Fruit fly (Drosophila melanogaster) whole organism, embryonic: Measurements from ENCODE around the gene CG5892.

Experiments
- Antp ChIP-seq: fragments of 200-800 bp; sonication (Bioruptor generic); optimal IDR thresholded peaks from 3 replicates; lab custom pipeline; 2016; ENCODE audit warnings: missing biosample characterization, missing genetic modification characterization
- CG11247 ChIP-seq: fragments of 200-800 bp; sonication (Bioruptor generic); IDR thresholded peaks from 2 replicates; pipeline ENCODE4 v1.3.6; 2022; ENCODE audit warnings: missing biosample characterization, missing genetic modification characterization
- CG11456 ChIP-seq: fragments of 200-800 bp; sonication (Bioruptor generic); IDR thresholded peaks from 3 replicates; pipeline ENCODE4 v1.3.6; 2022; ENCODE audit warnings: missing biosample characterization, missing genetic modification characterization
- CG12299 ChIP-seq: fragments of 200-800 bp; sonication (Bioruptor generic); optimal IDR thresholded peaks from 2 replicates; lab custom pipeline; 2018; ENCODE audit warnings: missing biosample characterization, mild to moderate bottlenecking, missing genetic modification characterization
- CG12942 ChIP-seq: fragments of 200-800 bp; sonication (Bioruptor generic); optimal IDR thresholded peaks from 3 replicates; lab custom pipeline; 2016; ENCODE audit warnings: missing biosample characterization, missing genetic modification characterization
- CG13624 ChIP-seq: fragments of 200-800 bp; sonication (Bioruptor generic); optimal IDR thresholded peaks from 2 replicates; lab custom pipeline; 2016; ENCODE audit warnings: missing biosample characterization, missing genetic modification characterization
- CG13894 ChIP-seq: fragments of 200-800 bp; sonication (Bioruptor generic); optimal IDR thresholded peaks from 3 replicates; lab custom pipeline; 2018; ENCODE audit warnings: missing biosample characterization, mild to moderate bottlenecking, missing genetic modification characterization, moderate library complexity
- CG14014 ChIP-seq: fragments of 200-800 bp; sonication (Bioruptor generic); IDR thresholded peaks from 2 replicates; pipeline ENCODE4 v1.3.6; 2022; ENCODE audit warnings: missing biosample characterization, missing genetic modification characterization
- CG14050 ChIP-seq: fragments of 200-800 bp; sonication (Bioruptor generic); IDR thresholded peaks from 3 replicates; pipeline ENCODE4 v1.3.6; 2022; ENCODE audit warnings: missing biosample characterization, missing genetic modification characterization
- CG14965 ChIP-seq: fragments of 200-800 bp; sonication (Bioruptor generic); optimal IDR thresholded peaks from 2 replicates; lab custom pipeline; 2016; ENCODE audit warnings: missing biosample characterization, missing genetic modification characterization, borderline replicate concordance
- CG15073 ChIP-seq: fragments of 200-800 bp; sonication (Bioruptor generic); optimal IDR thresholded peaks from 2 replicates; lab custom pipeline; 2016; ENCODE audit warnings: missing biosample characterization, missing genetic modification characterization
- CG15514 ChIP-seq: fragments of 200-800 bp; sonication (Bioruptor generic); optimal IDR thresholded peaks from 3 replicates; lab custom pipeline; 2017; ENCODE audit warnings: missing biosample characterization, missing genetic modification characterization, mild to moderate bottlenecking, moderate library complexity, missing genetic modification reagents
- CG1603 ChIP-seq: fragments of 200-800 bp; sonication (Bioruptor generic); optimal IDR thresholded peaks from 2 replicates; lab custom pipeline; 2019; ENCODE audit warnings: missing biosample characterization, mild to moderate bottlenecking, missing genetic modification characterization, moderate library complexity
- CG2116 ChIP-seq: fragments of 200-800 bp; sonication (Bioruptor generic); optimal IDR thresholded peaks from 3 replicates; lab custom pipeline; 2018; ENCODE audit warnings: missing biosample characterization, mild to moderate bottlenecking, missing genetic modification characterization
- CG2712 ChIP-seq: fragments of 200-800 bp; optimal IDR thresholded peaks from 3 replicates; lab custom pipeline; 2019; ENCODE audit warnings: missing biosample characterization, mild to moderate bottlenecking, missing genetic modification characterization, moderate library complexity
- CG33213 ChIP-seq: fragments of 200-800 bp; sonication (Bioruptor generic); optimal IDR thresholded peaks from 3 replicates; lab custom pipeline; 2016; ENCODE audit warnings: missing biosample characterization, missing genetic modification characterization
- CG3847 ChIP-seq: fragments of 200-800 bp; sonication (Bioruptor generic); IDR thresholded peaks from 2 replicates; pipeline ENCODE4 v1.3.6; 2022; ENCODE audit warnings: missing biosample characterization, missing genetic modification characterization
- CG6683 ChIP-seq: fragments of 200-800 bp; sonication (Bioruptor generic); optimal IDR thresholded peaks from 2 replicates; lab custom pipeline; 2017; ENCODE audit warnings: missing biosample characterization, mild to moderate bottlenecking, missing genetic modification characterization, missing genetic modification reagents
- CG7357 ChIP-seq: fragments of 200-800 bp; sonication (Bioruptor generic); IDR thresholded peaks from 3 replicates; pipeline ENCODE4 v1.3.6; 2022; ENCODE audit warnings: missing biosample characterization, missing genetic modification characterization
- CG7987 ChIP-seq: fragments of 200-800 bp; sonication (Bioruptor generic); optimal IDR thresholded peaks from 2 replicates; lab custom pipeline; 2018; ENCODE audit warnings: missing biosample characterization, mild to moderate bottlenecking, missing genetic modification characterization, moderate library complexity
- CG8290 ChIP-seq, 3 experiments: fragments of 200-800 bp; sonication (Bioruptor generic); optimal IDR thresholded peaks; 2 replicates each; lab custom pipeline; 2016 to 2019; ENCODE audit warnings: missing biosample characterization in 3 of 3, missing genetic modification characterization in 3 of 3, mild to moderate bottlenecking in 2 of 3, moderate library complexity in 1 of 3
- CG8944 ChIP-seq: fragments of 200-800 bp; sonication (Bioruptor generic); optimal IDR thresholded peaks from 3 replicates; lab custom pipeline; 2016; ENCODE audit warnings: missing biosample characterization, missing genetic modification characterization
- D ChIP-seq, 2 experiments: fragments of 200-800 bp in 1 of 2; fragments of >200 bp in 1 of 2; sonication (Bioruptor generic) in 1 of 2; optimal IDR thresholded peaks; 2 replicates in 1 of 2; 3 replicates in 1 of 2; lab custom pipeline; 2017; ENCODE audit warnings: mild to moderate bottlenecking in 1 of 2, missing biosample characterization in 1 of 2, missing genetic modification characterization in 1 of 2, missing genetic modification reagents in 1 of 2
- D19B ChIP-seq: fragments of 200-800 bp; sonication (Bioruptor generic); optimal IDR thresholded peaks from 2 replicates; lab custom pipeline; 2017; ENCODE audit warnings: missing biosample characterization, mild to moderate bottlenecking, missing genetic modification characterization
- Fer1 ChIP-seq: fragments of 200-800 bp; sonication (Bioruptor generic); optimal IDR thresholded peaks from 2 replicates; lab custom pipeline; 2017; ENCODE audit warnings: missing biosample characterization, mild to moderate bottlenecking, missing genetic modification characterization
- Hr39 ChIP-seq: fragments of >200 bp; optimal IDR thresholded peaks from 2 replicates; lab custom pipeline; 2017
- Mad ChIP-seq: fragments of 200-800 bp; sonication (Bioruptor generic); optimal IDR thresholded peaks from 2 replicates; lab custom pipeline; 2016; ENCODE audit warnings: missing biosample characterization, missing genetic modification characterization
- Max ChIP-seq: fragments of 200-800 bp; sonication (Bioruptor generic); optimal IDR thresholded peaks from 2 replicates; lab custom pipeline; 2016; ENCODE audit warnings: missing biosample characterization, mild to moderate bottlenecking, missing genetic modification characterization
- Med ChIP-seq: fragments of 200-800 bp; sonication (Bioruptor generic); peaks from one replicate; lab custom pipeline; 2016; ENCODE audit warnings: missing biosample characterization, missing genetic modification characterization, mild to moderate bottlenecking, inconsistent platforms, moderate library complexity
- Taf1 ChIP-seq: fragments of 200-800 bp; sonication (Bioruptor generic); IDR thresholded peaks from 2 replicates; pipeline ENCODE4 v1.3.6; 2022; ENCODE audit warnings: missing biosample characterization, missing genetic modification characterization
- aop ChIP-seq: fragments of 200-800 bp; sonication (Bioruptor generic); IDR thresholded peaks from 2 replicates; pipeline ENCODE4 v1.3.6; 2022; ENCODE audit warnings: missing biosample characterization, missing genetic modification characterization
- bsh ChIP-seq, 2 experiments: fragments of 200-800 bp; sonication (Bioruptor generic); optimal IDR thresholded peaks; 2 replicates each; lab custom pipeline; 2017 to 2018; ENCODE audit warnings: mild to moderate bottlenecking in 2 of 2, missing biosample characterization in 2 of 2, missing genetic modification characterization in 2 of 2, moderate library complexity in 1 of 2
- caup ChIP-seq: fragments of 200-800 bp; sonication (Bioruptor generic); optimal IDR thresholded peaks from 3 replicates; lab custom pipeline; 2017; ENCODE audit warnings: missing biosample characterization, mild to moderate bottlenecking, missing genetic modification characterization, moderate library complexity; ENCODE audit not compliant: severe bottlenecking
- dimm ChIP-seq: fragments of 200-800 bp; sonication (Bioruptor generic); IDR thresholded peaks from 2 replicates; pipeline ENCODE4 v1.3.6; 2022; ENCODE audit warnings: missing biosample characterization, missing genetic modification characterization
- ewg ChIP-seq: fragments of 200-800 bp; sonication (Bioruptor generic); optimal IDR thresholded peaks from 3 replicates; lab custom pipeline; 2017; ENCODE audit warnings: mild to moderate bottlenecking, missing biosample characterization, missing genetic modification reagents, missing genetic modification characterization
- fd64A ChIP-seq: fragments of 200-800 bp; sonication (Bioruptor generic); optimal IDR thresholded peaks from 3 replicates; lab custom pipeline; 2018; ENCODE audit warnings: missing biosample characterization, mild to moderate bottlenecking, missing genetic modification characterization
- gfzf ChIP-seq: fragments of 200-800 bp; sonication (Bioruptor generic); optimal IDR thresholded peaks from 2 replicates; lab custom pipeline; 2016; ENCODE audit warnings: missing biosample characterization, mild to moderate bottlenecking, missing genetic modification characterization, moderate library complexity
- hkb ChIP-seq, 2 experiments: fragments of 200-800 bp in 1 of 2; fragments of >200 bp in 1 of 2; sonication (Bioruptor generic) in 1 of 2; IDR thresholded peaks in 1 of 2; optimal IDR thresholded peaks in 1 of 2; 2 replicates each; pipeline versions ENCODE4 v1.3.6 to Lab custom; 2017 to 2022; ENCODE audit warnings: missing biosample characterization in 1 of 2, missing genetic modification characterization in 1 of 2
- hth ChIP-seq: fragments of >200 bp; optimal IDR thresholded peaks from 2 replicates; lab custom pipeline; 2017; ENCODE audit warnings: inconsistent platforms
- ind ChIP-seq: fragments of 200-800 bp; sonication (Bioruptor generic); optimal IDR thresholded peaks from 3 replicates; lab custom pipeline; 2016; ENCODE audit warnings: missing biosample characterization, missing genetic modification characterization
- kah ChIP-seq: fragments of 200-800 bp; sonication (Bioruptor generic); optimal IDR thresholded peaks from 2 replicates; lab custom pipeline; 2018; ENCODE audit warnings: missing biosample characterization, mild to moderate bottlenecking, missing genetic modification characterization
- pzg ChIP-seq: fragments of 200-800 bp; sonication (Bioruptor generic); optimal IDR thresholded peaks from 3 replicates; lab custom pipeline; 2018; ENCODE audit warnings: missing biosample characterization, mild to moderate bottlenecking, missing genetic modification characterization, moderate library complexity
- repo ChIP-seq: fragments of 200-800 bp; sonication (Bioruptor generic); optimal IDR thresholded peaks from 2 replicates; lab custom pipeline; 2016; ENCODE audit warnings: missing biosample characterization, missing genetic modification characterization
- run ChIP-seq: fragments of 200-800 bp; sonication (Bioruptor generic); optimal IDR thresholded peaks from 3 replicates; lab custom pipeline; 2018; ENCODE audit warnings: missing biosample characterization, mild to moderate bottlenecking, missing genetic modification characterization
- sd ChIP-seq: fragments of 200-800 bp; sonication (Bioruptor generic); optimal IDR thresholded peaks from 3 replicates; lab custom pipeline; 2018; ENCODE audit warnings: missing biosample characterization, mild to moderate bottlenecking, missing genetic modification characterization, moderate library complexity
- slou ChIP-seq: fragments of 200-800 bp; sonication (Bioruptor generic); optimal IDR thresholded peaks from 3 replicates; lab custom pipeline; 2016; ENCODE audit warnings: missing biosample characterization, missing genetic modification characterization
- tap ChIP-seq: fragments of 200-800 bp; optimal IDR thresholded peaks from 3 replicates; lab custom pipeline; 2019; ENCODE audit warnings: missing biosample characterization, mild to moderate bottlenecking, missing genetic modification characterization, moderate library complexity
- tgo ChIP-seq: fragments of 200-800 bp; sonication (Bioruptor generic); IDR thresholded peaks from 3 replicates; pipeline ENCODE4 v1.3.6; 2022; ENCODE audit warnings: missing biosample characterization, missing genetic modification characterization
- unc-4 ChIP-seq: fragments of 200-800 bp; sonication (Bioruptor generic); IDR thresholded peaks from 2 replicates; pipeline ENCODE4 v1.3.6; 2022; ENCODE audit warnings: missing biosample characterization, missing genetic modification characterization; ENCODE audit not compliant: partially characterized antibody
- vfl ChIP-seq: fragments of 200-800 bp; sonication (Bioruptor generic); optimal IDR thresholded peaks from 2 replicates; lab custom pipeline; 2016; ENCODE audit warnings: missing biosample characterization, missing genetic modification characterization

The CG5892 gene

DNA sequence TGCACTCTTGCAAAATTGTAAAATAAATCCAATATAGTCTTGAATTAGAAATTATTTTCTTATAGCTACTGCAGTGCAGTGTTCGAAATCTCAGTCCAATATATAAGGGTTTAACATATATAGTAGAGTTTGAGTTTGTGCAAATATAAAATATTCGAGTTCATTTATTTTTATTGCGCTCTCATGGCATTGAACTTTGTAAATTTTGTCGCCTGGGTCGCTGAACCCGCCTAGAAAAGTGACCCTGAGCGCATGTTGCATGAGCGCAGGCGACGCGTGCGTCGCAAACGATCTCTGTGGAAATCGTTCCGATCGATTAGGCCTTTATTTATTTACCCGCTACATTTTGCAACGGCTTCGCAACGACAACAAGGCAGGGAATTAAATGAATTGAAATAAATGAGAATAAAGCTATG lies 42.5 kb upstream of the CG5892 start (continued):
- peak; percentile 42; the same call in 2 of the 3 replicates for TF ChIP-seq tgo (GFP tag; lab: Robert Waterston, UW)
- TF ChIP-seq CG11456 (GFP tag; lab: Robert Waterston, UW): no peak
- TF ChIP-seq CG13624: no peak
- no peak for TF ChIP-seq caup (GFP tag; lab: Kevin White, UChicago)
- no peak for TF ChIP-seq CG7987
- no peak for TF ChIP-seq CG13894 (tag; lab: Kevin White, UChicago)
- peak; percentile 55 for TF ChIP-seq CG1603 (tag; lab: Kevin White, UChicago)
- TF ChIP-seq CG8290 (GFP tag; optimal IDR thresholded peaks at IDR 0.05; lab: Kevin White, UChicago): no peak
- no peak for TF ChIP-seq CG8290 (tag; optimal IDR thresholded peaks at IDR 0.05; lab: Kevin White, UChicago)
- no peak for TF ChIP-seq unc-4
- 0 out of 2 replicates have a peak, but pooled peaks have one; percentile 21 for TF ChIP-seq CG11247 (GFP tag; lab: Robert Waterston, UW)
- TF ChIP-seq Med (GFP tag; lab: Kevin White, UChicago): no peak
- TF ChIP-seq slou (GFP tag; lab: Kevin White, UChicago): no peak
- TF ChIP-seq D (optimal IDR thresholded peaks at IDR 0.05; lab: Kevin White, UChicago): no peak
- TF ChIP-seq D (GFP tag; optimal IDR thresholded peaks at IDR 0.05; lab: Kevin White, UChicago): no peak
- no peak for TF ChIP-seq vfl
- TF ChIP-seq hkb (optimal IDR thresholded peaks at IDR 0.05; lab: Kevin White, UChicago): no peak
- 0 out of 2 replicates have a peak, but pooled peaks have one; percentile 19 for TF ChIP-seq hkb (GFP tag; IDR thresholded peaks at IDR 0.05; lab: Robert Waterston, UW)
- peak; percentile 19 for TF ChIP-seq CG2116 (GFP tag; lab: Kevin White, UChicago)
- no peak for TF ChIP-seq tap (tag; lab: Kevin White, UChicago)
- no peak for TF ChIP-seq Hr39
- no peak for TF ChIP-seq CG8944 (GFP tag; lab: Kevin White, UChicago)
- TF ChIP-seq CG7357 (GFP tag; lab: Robert Waterston, UW): no peak
- TF ChIP-seq dimm: no peak
- peak; percentile 26 for TF ChIP-seq fd64A
- peak; percentile 46 for TF ChIP-seq CG2712 (tag; lab: Kevin White, UChicago)
- TF ChIP-seq gfzf: no peak
- no peak for TF ChIP-seq aop (GFP tag; lab: Robert Waterston, UW)
- TF ChIP-seq CG14050: peak; percentile 48; the same call in 1 of the 3 replicates
- TF ChIP-seq Taf1 (GFP tag; lab: Robert Waterston, UW): no peak
- no peak for TF ChIP-seq CG15073 (GFP tag; lab: Kevin White, UChicago)
- TF ChIP-seq Antp: peak; percentile 11
- TF ChIP-seq sd (tag; lab: Kevin White, UChicago): no peak
- TF ChIP-seq CG6683: no peak
- no peak for TF ChIP-seq CG3847
- no peak for TF ChIP-seq CG33213 (GFP tag; lab: Kevin White, UChicago)
- TF ChIP-seq bsh (GFP tag; optimal IDR thresholded peaks at IDR 0.05; lab: Kevin White, UChicago): peak; percentile 20 to 69
- TF ChIP-seq CG14965 (GFP tag; lab: Kevin White, UChicago): no peak
- no peak for TF ChIP-seq CG15514
- TF ChIP-seq CG14014: no peak
- TF ChIP-seq D19B (GFP tag; lab: Kevin White, UChicago): no peak
- no peak for TF ChIP-seq Max (GFP tag; lab: Kevin White, UChicago)
- no peak for TF ChIP-seq run
- no peak for TF ChIP-seq hth
- TF ChIP-seq repo: no peak
- TF ChIP-seq ewg: peak; percentile 12
- TF ChIP-seq CG12942 (GFP tag; lab: Kevin White, UChicago): no peak
- TF ChIP-seq CG12299 (tag; lab: Kevin White, UChicago): no peak
- no peak for TF ChIP-seq Mad (GFP tag; lab: Kevin White, UChicago)
- TF ChIP-seq kah (GFP tag; lab: Kevin White, UChicago): no peak
- TF ChIP-seq pzg: no peak
- no peak for TF ChIP-seq ind (GFP tag; lab: Kevin White, UChicago)
- no peak for TF ChIP-seq Fer1
